Worm (Caenorhabditis elegans) whole organism, late embryonic: ENCODE measurements around the gene sre-26.

Experiments
- ama-1 ChIP-seq: fragments of 150-350 bp; optimal IDR thresholded peaks from 2 replicates; lab custom pipeline; 2014
- ceh-9 ChIP-seq: sonication (generic microtip); optimal IDR thresholded peaks from 2 replicates; lab custom pipeline; 2016; ENCODE audit warnings: mild to moderate bottlenecking, missing genetic modification characterization, inconsistent platforms, missing compliant biosample characterization
- dmd-4 ChIP-seq: sonication (generic microtip); optimal IDR thresholded peaks from 2 replicates; lab custom pipeline; 2016; ENCODE audit warnings: borderline replicate concordance, missing genetic modification characterization, missing compliant biosample characterization
- ets-4 ChIP-seq: sonication (generic microtip); optimal IDR thresholded peaks from 2 replicates; lab custom pipeline; 2016; ENCODE audit warnings: missing genetic modification characterization, missing compliant biosample characterization
- fkh-6 ChIP-seq: sonication (generic microtip); optimal IDR thresholded peaks from 2 replicates; lab custom pipeline; 2016; ENCODE audit warnings: missing genetic modification characterization, missing compliant biosample characterization
- hlh-15 ChIP-seq: sonication (generic microtip); optimal IDR thresholded peaks from 2 replicates; lab custom pipeline; 2016; ENCODE audit warnings: missing genetic modification characterization, missing compliant biosample characterization
- madf-2 ChIP-seq: sonication (generic microtip); optimal IDR thresholded peaks from 2 replicates; lab custom pipeline; 2017; ENCODE audit warnings: missing genetic modification characterization, missing compliant biosample characterization
- odd-2 ChIP-seq: sonication (generic microtip); optimal IDR thresholded peaks from 2 replicates; lab custom pipeline; 2017; ENCODE audit warnings: antibody characterized with exemption, mild to moderate bottlenecking, missing genetic modification characterization, missing compliant biosample characterization
- pax-1 ChIP-seq: fragments of 150-350 bp; optimal IDR thresholded peaks from 2 replicates; lab custom pipeline; 2014; ENCODE audit warnings: missing biosample characterization, missing genetic modification characterization
- tbx-2 ChIP-seq: sonication (generic microtip); optimal IDR thresholded peaks from 2 replicates; lab custom pipeline; 2016; ENCODE audit warnings: missing genetic modification characterization, missing compliant biosample characterization
- unc-55 ChIP-seq: sonication (generic microtip); optimal IDR thresholded peaks from 2 replicates; lab custom pipeline; 2017; ENCODE audit warnings: missing biosample characterization, missing genetic modification reagents, missing genetic modification characterization
- unc-86 ChIP-seq: sonication (generic microtip); optimal IDR thresholded peaks from 2 replicates; lab custom pipeline; 2016; ENCODE audit warnings: missing genetic modification characterization, missing compliant biosample characterization

DNA sequence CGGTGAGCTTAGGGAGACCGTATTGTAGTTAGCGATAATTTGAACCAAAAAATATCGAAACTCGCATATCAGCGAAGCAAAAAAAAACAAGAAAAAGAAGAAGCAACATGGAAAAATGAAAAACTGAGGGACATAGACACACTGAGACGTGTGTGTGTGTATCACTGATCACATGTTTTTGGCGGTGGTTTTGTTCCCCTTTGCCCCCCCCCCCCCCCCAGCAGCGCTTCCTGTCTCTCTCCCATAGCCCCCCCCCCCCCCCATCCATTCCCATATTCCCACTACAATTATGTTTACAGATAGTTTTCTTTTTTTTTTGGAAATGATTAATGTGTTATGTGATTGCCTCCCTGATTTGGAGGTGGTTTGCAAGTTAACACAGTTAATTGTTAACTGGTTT, 51.2 kb downstream of the sre-26 start:
- no peak for TF ChIP-seq unc-55
- TF ChIP-seq madf-2 (tag; lab: Kevin White, UChicago), result no peak
- no peak for TF ChIP-seq tbx-2 (tag; lab: Kevin White, UChicago)
- no peak for TF ChIP-seq ama-1 (lab: Kevin White, UChicago)
- TF ChIP-seq ets-4, result no peak
- no peak for TF ChIP-seq dmd-4 (tag; lab: Kevin White, UChicago)
- no peak for TF ChIP-seq hlh-15 (tag; lab: Kevin White, UChicago)
- TF ChIP-seq fkh-6, result no peak
- TF ChIP-seq ceh-9 (tag; lab: Kevin White, UChicago), result no peak
- TF ChIP-seq pax-1 (tag; lab: Kevin White, UChicago), result no peak
- no peak for TF ChIP-seq unc-86 (tag; lab: Kevin White, UChicago)
- TF ChIP-seq odd-2 (tag; lab: Kevin White, UChicago), result no peak
